Worm (Caenorhabditis elegans) whole organism, mixed stage, embryonic: ENCODE results near the gene Y41D4A.7.

Experiments
- M03D4.4 ChIP-seq: sonication (generic microtip); optimal IDR thresholded peaks from 2 replicates; lab custom pipeline; 2017; ENCODE audit warnings: mild to moderate bottlenecking, missing genetic modification characterization, missing compliant biosample characterization
- bed-3 ChIP-seq: fragments of 200-800 bp; sonication (Bioruptor generic); optimal IDR thresholded peaks from 3 replicates; lab custom pipeline; 2018; ENCODE audit warnings: mild to moderate bottlenecking, missing genetic modification characterization, moderate library complexity, missing compliant biosample characterization
- blmp-1 ChIP-seq: fragments of 150-350 bp; optimal IDR thresholded peaks from 2 replicates; lab custom pipeline; 2014; ENCODE audit warnings: missing biosample characterization, missing genetic modification characterization
- ceh-43 ChIP-seq: fragments of 200-800 bp; sonication (Bioruptor generic); optimal IDR thresholded peaks from 2 replicates; lab custom pipeline; 2018; ENCODE audit warnings: mild to moderate bottlenecking, missing genetic modification characterization, moderate library complexity, missing compliant biosample characterization
- ceh-83 ChIP-seq: fragments of 200-800 bp; sonication (Bioruptor generic); optimal IDR thresholded peaks from 2 replicates; lab custom pipeline; 2018; ENCODE audit warnings: mild to moderate bottlenecking, missing genetic modification characterization, missing compliant biosample characterization
- ces-1 ChIP-seq: fragments of 150-350 bp; optimal IDR thresholded peaks from 2 replicates; lab custom pipeline; 2014; ENCODE audit warnings: missing biosample characterization, missing genetic modification reagents, missing genetic modification characterization
- cnd-1 ChIP-seq: fragments of 200-800 bp; sonication (Bioruptor generic); optimal IDR thresholded peaks from 2 replicates; lab custom pipeline; 2018; ENCODE audit warnings: mild to moderate bottlenecking, missing genetic modification characterization, missing compliant biosample characterization
- drap-1 ChIP-seq: fragments of 200-800 bp; sonication (Bioruptor generic); optimal IDR thresholded peaks from 3 replicates; lab custom pipeline; 2018; ENCODE audit warnings: mild to moderate bottlenecking, missing genetic modification characterization, missing compliant biosample characterization
- elt-1 ChIP-seq: sonication (generic microtip); optimal IDR thresholded peaks from 2 replicates; lab custom pipeline; 2017; ENCODE audit warnings: missing genetic modification characterization, mild to moderate bottlenecking, missing compliant biosample characterization, antibody characterized with exemption, moderate library complexity, borderline replicate concordance; ENCODE audit not compliant: insufficient read depth
- elt-3 ChIP-seq: fragments of 150-350 bp; optimal IDR thresholded peaks from 2 replicates; lab custom pipeline; 2014; ENCODE audit warnings: missing biosample characterization, missing genetic modification characterization
- flh-1 ChIP-seq: fragments of 200-800 bp; sonication (Bioruptor generic); optimal IDR thresholded peaks from 2 replicates; lab custom pipeline; 2018; ENCODE audit warnings: mild to moderate bottlenecking, missing genetic modification characterization, moderate library complexity, missing compliant biosample characterization
- ham-2 ChIP-seq: fragments of 200-800 bp; sonication (Bioruptor generic); optimal IDR thresholded peaks from 2 replicates; lab custom pipeline; 2018; ENCODE audit warnings: mild to moderate bottlenecking, missing genetic modification characterization, missing compliant biosample characterization
- hlh-1 ChIP-seq: fragments of 150-350 bp; optimal IDR thresholded peaks from 2 replicates; lab custom pipeline; 2014; ENCODE audit warnings: missing biosample characterization, missing genetic modification reagents, missing genetic modification characterization
- lin-13 ChIP-seq: fragments of 150-350 bp; optimal IDR thresholded peaks from 2 replicates; lab custom pipeline; 2014; ENCODE audit warnings: missing biosample characterization, missing genetic modification characterization
- lin-32 ChIP-seq: fragments of 200-800 bp; sonication (Bioruptor generic); optimal IDR thresholded peaks from 2 replicates; lab custom pipeline; 2018; ENCODE audit warnings: mild to moderate bottlenecking, missing genetic modification characterization, missing compliant biosample characterization
- lsy-2 ChIP-seq: fragments of 150-350 bp; optimal IDR thresholded peaks from 2 replicates; lab custom pipeline; 2014; ENCODE audit warnings: missing biosample characterization, missing genetic modification characterization
- mab-5 ChIP-seq: fragments of 150-350 bp; optimal IDR thresholded peaks from 2 replicates; lab custom pipeline; 2014; ENCODE audit warnings: missing biosample characterization, missing genetic modification characterization
- mep-1 ChIP-seq: fragments of 150-350 bp; optimal IDR thresholded peaks from 2 replicates; lab custom pipeline; 2017; ENCODE audit warnings: missing biosample characterization, missing genetic modification reagents, missing genetic modification characterization, inconsistent platforms
- mls-2 ChIP-seq: sonication (generic microtip); optimal IDR thresholded peaks from 2 replicates; lab custom pipeline; 2016; ENCODE audit warnings: mild to moderate bottlenecking, missing genetic modification characterization, moderate library complexity, missing compliant biosample characterization
- nhr-12 ChIP-seq: fragments of 150-350 bp; optimal IDR thresholded peaks from 2 replicates; lab custom pipeline; 2014; ENCODE audit warnings: missing biosample characterization, missing genetic modification characterization
- nhr-2 ChIP-seq: fragments of 150-350 bp; optimal IDR thresholded peaks from 2 replicates; lab custom pipeline; 2014; ENCODE audit warnings: missing biosample characterization, missing genetic modification characterization
- nhr-237 ChIP-seq: fragments of 150-350 bp; optimal IDR thresholded peaks from 2 replicates; lab custom pipeline; 2014; ENCODE audit warnings: missing biosample characterization, missing genetic modification characterization
- nhr-28 ChIP-seq: fragments of 150-350 bp; optimal IDR thresholded peaks from 2 replicates; lab custom pipeline; 2014; ENCODE audit warnings: missing biosample characterization, missing genetic modification characterization
- nhr-76 ChIP-seq: sonication (generic microtip); optimal IDR thresholded peaks from 2 replicates; lab custom pipeline; 2017; ENCODE audit warnings: missing biosample characterization, missing genetic modification characterization
- pha-4 ChIP-seq: fragments of 150-350 bp; optimal IDR thresholded peaks from 2 replicates; lab custom pipeline; 2018; ENCODE audit warnings: missing biosample characterization, missing genetic modification reagents, missing genetic modification characterization
- sem-2 ChIP-seq: fragments of 200-800 bp; sonication (Bioruptor generic); optimal IDR thresholded peaks from 2 replicates; lab custom pipeline; 2018; ENCODE audit warnings: mild to moderate bottlenecking, missing genetic modification characterization, missing compliant biosample characterization
- snpc-4 ChIP-seq: fragments of 150-350 bp; optimal IDR thresholded peaks from 2 replicates; lab custom pipeline; 2014; ENCODE audit warnings: missing biosample characterization, missing genetic modification characterization
- sptf-1 ChIP-seq: sonication (generic microtip); optimal IDR thresholded peaks from 2 replicates; lab custom pipeline; 2017; ENCODE audit warnings: mild to moderate bottlenecking, missing genetic modification characterization, moderate library complexity, missing compliant biosample characterization
- tbx-8 ChIP-seq: fragments of 200-800 bp; sonication (Bioruptor generic); optimal IDR thresholded peaks from 2 replicates; lab custom pipeline; 2018; ENCODE audit warnings: mild to moderate bottlenecking, missing genetic modification characterization, moderate library complexity, missing compliant biosample characterization
- unc-120 ChIP-seq: sonication (generic microtip); optimal IDR thresholded peaks from 2 replicates; lab custom pipeline; 2017; ENCODE audit warnings: missing genetic modification characterization, missing compliant biosample characterization; ENCODE audit not compliant: poor library complexity, severe bottlenecking
- unc-39 ChIP-seq: fragments of 150-350 bp; optimal IDR thresholded peaks from 2 replicates; lab custom pipeline; 2014; ENCODE audit warnings: missing biosample characterization, missing genetic modification characterization
- unc-62 ChIP-seq: fragments of 150-350 bp; optimal IDR thresholded peaks from 2 replicates; lab custom pipeline; 2014; ENCODE audit warnings: missing biosample characterization, missing genetic modification reagents, missing genetic modification characterization
- zip-8 ChIP-seq: fragments of 150-350 bp; optimal IDR thresholded peaks from 2 replicates; lab custom pipeline; 2014; ENCODE audit warnings: missing biosample characterization, missing genetic modification characterization
- ztf-11 ChIP-seq: fragments of 150-350 bp; optimal IDR thresholded peaks from 2 replicates; lab custom pipeline; 2014; ENCODE audit warnings: missing biosample characterization, missing genetic modification characterization

Y41D4A.7 gene

ce11 chrIV:1785156-1785555, 23.8 kb upstream of the Y41D4A.7 start:
- TF ChIP-seq bed-3 (GFP tag; lab: Kevin White, UChicago) (no peak), tbx-8 (GFP tag; lab: Kevin White, UChicago) (no peak), unc-39 (tag; lab: Kevin White, UChicago) (no peak), snpc-4 (tag; lab: Kevin White, UChicago) (no peak), flh-1 (GFP tag; lab: Kevin White, UChicago) (no peak), sptf-1 (tag; lab: Kevin White, UChicago) (no peak), hlh-1 (tag; lab: Kevin White, UChicago) (no peak), cnd-1 (tag; lab: Kevin White, UChicago) (no peak), nhr-12 (tag; lab: Kevin White, UChicago) (no peak), mls-2 (tag; lab: Kevin White, UChicago) (no peak)

- TF ChIP-seq elt-3 (tag; lab: Kevin White, UChicago) (no peak), unc-62 (GFP tag; lab: Kevin White, UChicago) (no peak), ceh-43 (GFP tag; lab: Kevin White, UChicago) (no peak), zip-8 (tag; lab: Kevin White, UChicago) (no peak), sem-2 (no peak), nhr-12 (tag; lab: Kevin White, UChicago) (no peak), hlh-1 (tag; lab: Kevin White, UChicago) (no peak)
- TF ChIP-seq, all 35 proteins: peak for 0
Observed at ce11 chrIV:1781559-1781958, 20.2 kb upstream of the Y41D4A.7 start, which contains the start of gene frpr-19. Gene frpr-19, minus strand, starts transcription at chrIV:1781659.

- no peak for TF ChIP-seq zip-8 (tag; lab: Kevin White, UChicago)
- no peak for TF ChIP-seq ceh-83
- no peak for TF ChIP-seq ham-2
- no peak for TF ChIP-seq lin-32
- no peak for TF ChIP-seq lsy-2 (tag; lab: Kevin White, UChicago)
- no peak for TF ChIP-seq snpc-4 (tag; lab: Kevin White, UChicago)
- no peak for TF ChIP-seq unc-62 (GFP tag; lab: Kevin White, UChicago)
- TF ChIP-seq ztf-11 (tag; lab: Kevin White, UChicago), result no peak
- TF ChIP-seq elt-3 (tag; lab: Kevin White, UChicago), result no peak
- TF ChIP-seq M03D4.4 (tag; lab: Kevin White, UChicago), result no peak
- no peak for TF ChIP-seq ceh-43 (GFP tag; lab: Kevin White, UChicago)
- TF ChIP-seq unc-120 (tag; lab: Kevin White, UChicago), result no peak
- TF ChIP-seq blmp-1 (tag; lab: Kevin White, UChicago), result no peak
- no peak for TF ChIP-seq ces-1 (GFP tag; lab: Kevin White, UChicago)
- TF ChIP-seq pha-4 (tag; lab: Kevin White, UChicago), result no peak
- no peak for TF ChIP-seq nhr-76 (tag; lab: Kevin White, UChicago)
- TF ChIP-seq nhr-28 (tag; lab: Kevin White, UChicago), result no peak
- TF ChIP-seq mab-5 (tag; lab: Kevin White, UChicago), result no peak
- TF ChIP-seq elt-1 (tag; lab: Kevin White, UChicago), result no peak
- TF ChIP-seq nhr-2 (tag; lab: Kevin White, UChicago), result no peak
Observed at ce11 chrIV:1771843-1772242, 10.5 kb upstream of the Y41D4A.7 start, which contains the start of gene Y41D4A.1. Gene Y41D4A.1, plus strand, starts transcription at chrIV:1772143.

ce11 chrIV:1769074-1769473, 7.7 kb upstream of the Y41D4A.7 start:
- TF ChIP-seq unc-120 (tag; lab: Kevin White, UChicago) (no peak), sptf-1 (tag; lab: Kevin White, UChicago) (no peak), lin-13 (tag; lab: Kevin White, UChicago) (no peak), hlh-1 (tag; lab: Kevin White, UChicago) (no peak), mls-2 (tag; lab: Kevin White, UChicago) (peak; percentile 31), zip-8 (tag; lab: Kevin White, UChicago) (no peak), nhr-12 (tag; lab: Kevin White, UChicago) (no peak)

ce11 chrIV:1768288-1768687, 6.9 kb upstream of the Y41D4A.7 start, which contains the start of gene col-108:
Gene col-108, plus strand, starts transcription at chrIV:1768588.
- TF ChIP-seq unc-62 (GFP tag; lab: Kevin White, UChicago) (no peak), zip-8 (tag; lab: Kevin White, UChicago) (no peak), mls-2 (tag; lab: Kevin White, UChicago) (no peak), cnd-1 (tag; lab: Kevin White, UChicago) (no peak), mab-5 (tag; lab: Kevin White, UChicago) (no peak), unc-120 (tag; lab: Kevin White, UChicago) (no peak), nhr-237 (tag; lab: Kevin White, UChicago) (no peak), hlh-1 (tag; lab: Kevin White, UChicago) (no peak), drap-1 (no peak), lsy-2 (tag; lab: Kevin White, UChicago) (no peak), pha-4 (tag; lab: Kevin White, UChicago) (no peak), elt-3 (tag; lab: Kevin White, UChicago) (no peak), blmp-1 (tag; lab: Kevin White, UChicago) (no peak), nhr-2 (tag; lab: Kevin White, UChicago) (no peak), lin-32 (no peak), mep-1 (tag; lab: Kevin White, UChicago) (no peak), ceh-43 (GFP tag; lab: Kevin White, UChicago) (no peak)
